Worm (Caenorhabditis elegans) whole organism, L4/young adult: ENCODE measurements around the gene C40A11.6.
"Not testable (repeated sequence)": the region's sequence is repeated elsewhere in the genome, so short reads cannot be mapped to it uniquely, and the experiment has no call there.

Source experiments
- W03F9.2 ChIP-seq: fragments of 150-350 bp; optimal IDR thresholded peaks from 2 replicates; lab custom pipeline; 2014; ENCODE audit warnings: missing biosample characterization, missing genetic modification characterization
- dao-5 ChIP-seq: sonication (generic microtip); optimal IDR thresholded peaks from 2 replicates; lab custom pipeline; 2016; ENCODE audit warnings: missing genotype, missing genetic modification characterization, moderate library complexity, missing compliant biosample characterization
- him-1 ChIP-seq: sonication (generic microtip); optimal IDR thresholded peaks from 2 replicates; lab custom pipeline; 2016; ENCODE audit warnings: missing genotype, missing genetic modification reagents, missing genetic modification characterization, missing compliant biosample characterization

C40A11.6 gene

DNA sequence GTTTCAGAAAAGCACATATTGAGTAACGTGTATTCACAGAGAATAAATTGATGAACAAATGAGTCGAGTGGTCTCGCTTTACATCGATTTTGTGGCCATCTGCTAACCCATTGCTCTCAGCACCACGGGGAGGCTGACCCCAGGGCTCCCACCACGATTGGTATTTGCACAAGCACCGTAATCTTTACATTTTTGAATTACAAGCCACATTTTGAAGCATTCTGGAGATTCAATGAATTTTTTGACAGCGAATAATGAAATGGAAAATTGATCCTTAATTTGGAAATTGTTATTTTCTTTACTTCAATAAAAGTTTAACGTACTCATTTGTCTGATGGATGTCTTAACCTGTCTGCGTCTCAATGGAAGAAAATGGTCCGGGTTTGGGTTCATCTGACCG is at the start of gene C40A11.6:
Gene C40A11.6, minus strand, starts transcription at position 101 of the 400 bp plus-strand sequence.
- TF ChIP-seq dao-5, result no peak
- no peak for TF ChIP-seq W03F9.2 (tag; lab: Kevin White, UChicago)
- no peak for TF ChIP-seq him-1 (tag; lab: Kevin White, UChicago)

DNA sequence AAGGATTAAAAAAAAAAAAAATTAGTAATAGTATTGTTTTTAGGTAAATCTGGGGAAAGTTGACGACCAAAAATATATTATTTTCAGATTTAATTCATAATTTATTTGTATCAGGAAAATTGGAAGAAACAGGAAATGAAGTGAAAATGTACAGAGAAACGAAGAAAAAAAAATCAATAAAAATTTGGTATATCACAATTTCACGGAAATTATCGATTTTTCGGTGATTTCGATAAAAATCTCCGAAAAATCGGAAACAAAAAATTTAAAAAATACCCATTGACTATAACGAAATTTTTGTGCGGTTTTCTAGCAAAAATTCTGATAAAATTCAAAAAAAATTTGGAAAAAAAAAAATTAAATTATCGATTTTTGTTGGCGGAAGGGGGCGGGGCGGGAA is 46.8 kb upstream of the C40A11.6 start:
- TF ChIP-seq W03F9.2 (tag; lab: Kevin White, UChicago), result no peak
- TF ChIP-seq him-1 (tag; lab: Kevin White, UChicago), result no peak
- TF ChIP-seq dao-5, result no peak

DNA sequence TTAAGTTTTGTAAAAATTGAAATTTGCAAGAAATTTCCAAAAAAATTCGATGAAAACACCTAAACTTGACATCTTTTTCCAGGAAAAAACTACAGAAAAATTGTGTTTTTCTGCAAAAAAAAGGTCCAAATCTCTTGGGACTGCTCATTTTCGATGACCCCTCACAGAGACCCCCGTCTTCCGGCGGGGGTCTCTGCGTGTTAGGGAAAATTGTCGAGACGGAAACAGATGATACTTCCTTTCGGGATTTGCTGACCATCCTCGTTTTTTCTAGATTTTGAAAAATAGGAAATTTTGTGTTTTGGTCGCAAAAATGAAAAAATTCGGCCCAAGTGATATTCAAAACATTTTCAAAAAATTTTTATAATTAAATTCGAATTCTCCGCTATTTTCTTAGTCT is 45.9 kb upstream of the C40A11.6 start:
- TF ChIP-seq dao-5, result no peak
- TF ChIP-seq W03F9.2 (tag; lab: Kevin White, UChicago), result no peak
- TF ChIP-seq him-1 (tag; lab: Kevin White, UChicago), result no peak

DNA sequence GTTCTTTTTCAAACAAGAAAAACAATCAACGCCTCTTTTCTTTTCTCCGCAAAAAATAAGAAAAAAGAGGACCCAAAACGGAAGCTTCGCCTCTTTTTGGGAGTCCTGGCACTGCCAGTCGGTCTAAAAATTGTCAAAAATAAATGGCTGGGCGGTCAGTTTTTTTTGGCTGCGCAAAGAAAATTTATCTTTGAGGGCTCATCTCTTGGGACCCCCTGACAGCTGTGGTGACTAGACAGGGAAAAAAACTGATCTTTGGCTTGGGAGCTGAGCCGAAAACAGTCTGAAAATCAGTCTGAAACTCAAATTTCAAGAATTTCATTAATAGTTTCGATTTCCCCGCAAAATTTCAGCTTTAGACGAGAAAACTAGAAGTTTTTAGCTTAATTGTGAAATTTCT is 45.1 kb upstream of the C40A11.6 start:
- TF ChIP-seq him-1 (tag; lab: Kevin White, UChicago) (no peak), dao-5 (no peak), W03F9.2 (tag; lab: Kevin White, UChicago) (no peak)

DNA sequence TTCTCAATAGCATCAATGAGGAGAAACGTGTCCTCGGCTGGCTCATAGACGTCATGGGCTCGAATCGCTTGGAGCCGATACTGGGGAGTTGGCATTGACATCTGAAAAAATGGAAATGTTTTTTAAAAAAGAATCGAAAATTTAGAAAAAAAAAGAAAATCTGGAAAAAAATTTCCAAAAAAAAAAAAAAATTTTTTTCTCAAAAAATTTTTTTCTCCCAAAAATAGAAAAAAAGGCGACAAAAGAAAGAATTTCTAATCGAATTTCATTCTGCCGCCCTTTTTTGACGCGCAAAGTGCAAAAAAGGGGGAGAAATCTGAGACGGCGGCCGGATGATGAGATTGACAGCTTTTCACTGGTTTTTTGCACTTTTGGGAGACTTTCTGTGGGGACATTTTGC is 43.9 kb upstream of the C40A11.6 start, which contains the start of gene mtq-2:
Gene mtq-2, minus strand, starts transcription at position 101 of the 400 bp plus-strand sequence.
- no peak for TF ChIP-seq him-1 (tag; lab: Kevin White, UChicago)
- no peak for TF ChIP-seq W03F9.2 (tag; lab: Kevin White, UChicago)
- TF ChIP-seq dao-5, result no peak

DNA sequence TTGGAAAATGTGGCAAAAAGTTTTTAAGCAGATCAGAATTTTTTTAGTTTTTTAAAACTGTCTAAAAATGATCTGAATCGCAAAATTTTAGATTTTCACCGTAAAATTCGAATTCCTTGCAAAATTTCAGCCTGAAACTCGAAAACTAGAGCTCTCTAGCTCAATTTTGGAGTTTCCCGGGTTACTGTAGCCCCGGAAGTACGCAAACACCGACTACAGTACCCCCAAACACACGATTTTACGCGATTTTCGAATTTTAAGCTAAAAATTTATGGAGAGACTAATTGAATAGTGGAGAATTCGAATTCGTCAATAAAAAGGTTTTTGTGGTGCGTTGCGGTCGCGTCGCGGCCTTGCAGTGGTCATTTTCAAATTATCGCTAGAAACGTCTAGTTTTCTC is 41.3 kb upstream of the C40A11.6 start:
- no peak for TF ChIP-seq W03F9.2 (tag; lab: Kevin White, UChicago)
- no peak for TF ChIP-seq dao-5
- no peak for TF ChIP-seq him-1 (tag; lab: Kevin White, UChicago)

DNA sequence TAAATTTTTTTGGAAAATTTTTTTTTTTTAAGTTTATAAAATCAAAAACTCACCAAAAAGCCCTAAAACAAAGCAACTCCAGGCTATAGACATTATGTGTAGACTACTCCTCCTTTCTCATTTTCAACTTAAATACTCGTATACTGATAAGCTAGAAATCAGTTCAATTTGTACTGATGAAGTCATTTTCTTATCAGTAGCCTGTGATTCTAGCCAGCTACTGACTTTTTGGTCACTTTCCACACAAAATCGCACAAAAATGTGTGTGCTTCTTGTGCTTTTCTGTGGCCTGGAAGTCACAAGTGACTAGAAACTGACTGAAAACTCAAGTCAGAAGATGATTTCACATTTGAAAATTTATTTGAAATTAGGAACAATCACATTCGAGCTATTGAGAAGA is 40.9 kb upstream of the C40A11.6 start, which contains the start of gene gba-2:
Gene gba-2, minus strand, starts transcription at position 106 of the 400 bp plus-strand sequence.
- TF ChIP-seq dao-5 (no peak), W03F9.2 (tag; lab: Kevin White, UChicago) (no peak), him-1 (tag; lab: Kevin White, UChicago) (no peak)

DNA sequence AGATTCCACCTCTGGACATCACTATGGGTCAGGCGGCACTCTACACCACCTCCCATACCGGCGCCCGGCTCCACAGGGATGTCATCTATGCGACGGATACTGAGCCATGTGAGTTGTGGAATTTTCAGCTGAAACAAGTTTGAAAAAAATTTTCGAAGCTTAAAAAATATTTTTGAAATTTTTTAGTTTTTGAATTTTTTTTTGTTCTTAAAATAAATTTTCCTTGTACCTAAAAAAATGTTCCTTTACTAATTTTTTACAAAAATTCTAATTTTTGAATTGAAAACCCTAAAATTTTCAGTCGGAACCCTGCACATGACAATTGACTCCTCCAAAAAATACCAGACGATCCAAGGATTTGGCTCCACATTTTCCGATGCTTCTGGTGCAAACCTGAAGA is 32.3 kb upstream of the C40A11.6 start:
- TF ChIP-seq W03F9.2 (tag; lab: Kevin White, UChicago) (no peak), him-1 (tag; lab: Kevin White, UChicago) (no peak), dao-5 (no peak)

DNA sequence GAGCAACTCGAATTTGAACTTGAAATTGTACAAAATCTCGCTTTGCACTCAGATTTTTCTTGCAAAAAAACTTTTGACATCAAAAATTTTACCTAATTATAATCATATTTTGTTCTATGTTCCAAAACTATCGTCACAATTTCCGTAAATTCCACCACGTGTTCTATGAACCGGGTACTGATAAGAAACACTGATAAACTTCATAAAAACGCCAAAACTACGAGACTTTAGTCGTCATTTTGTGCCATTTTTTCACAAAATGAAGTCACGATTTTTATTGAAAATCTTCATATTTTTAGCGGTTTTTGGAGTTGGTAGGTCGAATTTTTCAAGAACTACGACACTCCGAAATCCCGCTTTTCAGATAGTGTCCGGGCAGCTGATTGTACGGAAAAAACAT is 31.2 kb upstream of the C40A11.6 start, which contains the start of gene gba-1:
Gene gba-1, plus strand, starts transcription at position 54 of the 400 bp plus-strand sequence.
- TF ChIP-seq him-1 (tag; lab: Kevin White, UChicago) (no peak), dao-5 (no peak), W03F9.2 (tag; lab: Kevin White, UChicago) (no peak)

DNA sequence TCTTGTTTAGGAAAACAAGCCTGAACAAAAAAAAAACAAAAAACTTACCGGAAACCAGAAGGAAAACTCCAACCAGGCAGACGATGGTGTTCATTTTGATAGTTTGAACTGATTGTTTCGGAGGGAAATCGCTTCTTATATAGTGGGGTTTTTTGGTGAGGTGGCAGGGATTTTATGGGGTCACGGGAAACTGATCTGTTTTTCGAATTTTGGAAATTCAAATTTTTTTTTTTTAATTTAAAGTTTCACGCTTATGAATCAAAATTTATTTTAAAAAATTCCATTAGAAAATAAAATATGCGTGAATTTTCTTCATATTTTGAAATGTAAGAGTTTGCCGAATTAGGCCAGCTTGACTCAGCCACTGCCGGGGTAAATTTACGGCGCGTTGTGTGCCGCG is 29.9 kb upstream of the C40A11.6 start, which contains the start of gene C33C12.7:
Gene C33C12.7, minus strand, starts transcription at position 101 of the 400 bp plus-strand sequence.
- TF ChIP-seq dao-5, result no peak

DNA sequence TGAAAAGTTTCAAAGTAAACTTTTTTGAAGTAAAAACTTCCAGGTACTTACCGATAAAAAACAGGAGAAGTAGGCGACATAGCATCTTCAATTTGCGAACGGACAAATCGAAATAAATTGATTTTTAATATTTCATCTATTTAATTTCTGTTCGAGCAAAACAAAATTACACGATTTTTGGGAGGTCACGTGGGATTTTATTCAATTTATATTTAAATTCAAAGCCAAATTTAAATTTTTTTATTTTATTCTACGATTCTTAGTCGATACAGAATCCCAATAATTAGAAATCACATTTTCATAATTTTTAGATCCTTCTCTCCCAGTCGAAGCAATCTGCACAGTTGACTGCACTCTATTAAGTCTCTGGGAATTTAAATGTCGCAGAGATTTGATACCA is 24.6 kb upstream of the C40A11.6 start, which contains the start of gene C33C12.12:
Gene C33C12.12, minus strand, starts transcription at position 101 of the 400 bp plus-strand sequence.
- TF ChIP-seq dao-5 (no peak), W03F9.2 (tag; lab: Kevin White, UChicago) (no peak), him-1 (tag; lab: Kevin White, UChicago) (no peak)

DNA sequence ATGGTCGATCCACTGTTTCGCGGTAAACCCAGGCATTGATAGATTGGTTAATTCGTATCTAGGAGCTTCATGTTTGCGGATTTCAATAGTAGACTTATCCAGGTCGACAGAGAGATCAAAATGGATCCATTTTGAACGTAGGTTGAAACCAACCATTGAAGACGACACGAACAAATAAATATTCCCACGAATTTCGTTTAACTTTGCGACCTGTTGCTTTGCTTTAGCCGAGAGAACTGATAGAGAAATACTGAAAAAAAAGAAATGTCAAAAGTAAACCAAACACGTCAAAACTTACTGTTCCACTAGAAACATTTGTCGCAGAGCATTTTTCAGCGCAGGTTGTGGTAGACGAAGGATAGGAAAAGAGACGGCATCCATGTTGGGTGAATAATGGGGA is 22.9 kb upstream of the C40A11.6 start, which contains the start of gene fbxb-38:
Gene fbxb-38, minus strand, starts transcription at position 390 of the 400 bp plus-strand sequence.
- no peak for TF ChIP-seq him-1 (tag; lab: Kevin White, UChicago)
- TF ChIP-seq dao-5, result no peak
- no peak for TF ChIP-seq W03F9.2 (tag; lab: Kevin White, UChicago)

DNA sequence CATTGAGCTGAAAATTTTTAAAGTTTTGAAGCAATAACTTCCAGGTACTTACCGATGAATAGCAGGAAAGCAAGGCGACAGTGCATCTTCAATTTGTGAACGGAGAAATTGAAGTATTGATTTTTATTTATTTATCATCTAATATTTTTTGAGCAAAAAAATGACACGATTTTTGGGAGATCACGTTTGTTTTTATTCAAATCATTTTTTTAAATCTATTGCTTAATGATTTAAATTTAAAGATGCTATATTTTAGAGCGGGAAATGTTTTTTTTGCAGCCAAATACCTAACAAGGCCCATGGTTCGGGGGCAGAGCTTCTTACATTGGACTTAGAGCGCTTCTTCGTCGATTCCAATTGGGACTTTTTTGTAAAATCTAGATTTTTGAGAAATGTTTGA is 20.9 kb upstream of the C40A11.6 start, which contains the start of gene C33C12.4:
Gene C33C12.4, minus strand, starts transcription at position 101 of the 400 bp plus-strand sequence.
- TF ChIP-seq him-1 (tag; lab: Kevin White, UChicago) (no peak), dao-5 (no peak), W03F9.2 (tag; lab: Kevin White, UChicago) (no peak)

DNA sequence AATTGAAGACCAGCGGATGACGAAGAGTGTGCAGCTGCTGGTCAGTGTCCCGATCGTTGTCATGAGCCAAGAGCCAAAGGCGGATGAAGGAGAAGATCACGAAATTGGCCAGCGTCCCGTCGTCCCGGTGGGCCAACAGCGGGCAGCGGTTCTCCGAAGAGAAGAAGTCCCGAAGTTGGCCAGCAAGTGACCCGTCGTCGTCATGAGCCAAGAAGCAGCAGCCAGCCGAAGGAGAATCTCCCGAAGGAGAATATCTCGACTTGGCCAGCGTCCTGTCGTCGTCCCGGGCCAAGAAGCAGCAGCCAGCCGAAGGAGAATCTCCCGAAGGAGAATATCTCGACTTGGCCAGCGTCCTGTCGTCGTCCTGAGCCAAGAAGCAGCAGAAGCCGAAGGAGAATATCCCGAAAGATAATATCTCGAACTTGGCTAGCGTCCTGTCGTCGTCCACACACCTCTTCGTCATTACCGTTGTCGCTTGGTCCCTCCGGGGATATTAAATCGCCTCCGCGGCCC is 18.0 kb upstream of the C40A11.6 start, which contains the start of gene C33C12.11:
Gene C33C12.11, minus strand, starts transcription at position 463 of the 513 bp plus-strand sequence.
- not testable (repeated sequence) for TF ChIP-seq him-1 (tag; lab: Kevin White, UChicago); W03F9.2 (tag; lab: Kevin White, UChicago); dao-5

DNA sequence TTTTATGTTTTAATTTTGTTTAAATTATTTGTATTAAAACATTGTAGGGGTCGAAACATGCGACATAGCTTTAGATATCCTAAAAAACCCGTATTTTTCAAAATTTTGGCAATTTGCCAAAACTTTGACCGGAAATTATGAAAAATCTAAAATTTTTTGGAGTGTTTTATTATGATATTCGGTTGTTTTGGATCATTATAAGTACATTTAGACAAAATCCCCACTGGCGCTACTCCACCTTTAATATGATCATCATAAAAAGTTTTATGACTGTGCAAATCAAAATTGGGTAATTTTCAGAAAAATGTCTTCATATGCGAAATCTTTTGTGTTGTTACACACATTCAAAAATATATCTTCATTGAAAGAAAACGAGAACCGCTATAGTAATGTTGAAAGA is 8.2 kb upstream of the C40A11.6 start, which contains the start of gene math-18:
Gene math-18, plus strand, starts transcription at position 301 of the 400 bp plus-strand sequence.
- not testable (repeated sequence) for TF ChIP-seq W03F9.2 (tag; lab: Kevin White, UChicago); dao-5; him-1 (tag; lab: Kevin White, UChicago)
